Worm (Caenorhabditis elegans): ENCODE data around the gene nhr-161.

Gene nhr-161

DNA sequence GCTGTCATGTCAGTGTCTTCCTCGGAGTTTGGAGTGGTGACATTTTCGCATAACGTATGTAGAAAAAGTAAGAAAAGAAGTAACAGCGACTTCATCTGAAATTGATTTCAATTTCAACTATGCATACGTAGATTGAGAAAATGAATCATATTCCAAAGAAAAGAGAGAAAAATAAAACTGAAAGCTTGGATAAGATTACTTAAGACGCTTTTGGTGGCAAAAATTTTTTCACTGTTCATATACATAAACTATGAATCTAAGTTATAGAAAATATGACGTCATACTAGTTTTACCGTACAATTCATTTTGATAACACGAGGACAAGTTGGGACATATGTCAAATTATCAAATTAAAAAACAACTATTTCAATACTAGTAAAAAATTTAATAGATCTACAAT, 48.5 kb downstream of the nhr-161 start, which contains the start of gene lipl-6:
lipl-6 (minus strand) TSS at position 101 of the 400 bp plus-strand sequence.
- TF ChIP-seq fkh-2 (tag; optimal IDR thresholded peaks at IDR 0.05) (no peak), mml-1 (tag; optimal IDR thresholded peaks at IDR 0.05) (no peak), sea-2 (GFP tag; optimal IDR thresholded peaks at IDR 0.05) (no peak), aly-2 (tag; optimal IDR thresholded peaks at IDR 0.05) (no peak), lin-39 (tag; optimal IDR thresholded peaks at IDR 0.05) (no peak), egl-27 (tag; optimal IDR thresholded peaks at IDR 0.05) (no peak), eor-1 (tag; optimal IDR thresholded peaks at IDR 0.05) (no peak), skn-1 (tag; optimal IDR thresholded peaks at IDR 0.05) (no peak), nhr-67 (tag; optimal IDR thresholded peaks at IDR 0.05) (no peak), elt-2 (tag; optimal IDR thresholded peaks at IDR 0.05) (no peak), jun-1 (tag; optimal IDR thresholded peaks at IDR 0.05) (no peak), mdl-1 (tag; optimal IDR thresholded peaks at IDR 0.05) (no peak), ceh-28 (tag; optimal IDR thresholded peaks at IDR 0.05) (no peak), elt-3 (tag; optimal IDR thresholded peaks at IDR 0.05) (no peak), nhr-11 (tag; optimal IDR thresholded peaks at IDR 0.05) (no peak), unc-39 (tag; optimal IDR thresholded peaks at IDR 0.05) (no peak), ceh-82 (tag; optimal IDR thresholded peaks at IDR 0.05) (no peak), pqm-1 (tag; optimal IDR thresholded peaks at IDR 0.05) (no peak), daf-12 (tag; optimal IDR thresholded peaks at IDR 0.05) (no peak), nhr-237 (tag; optimal IDR thresholded peaks at IDR 0.05) (no peak)
